Fruit fly (Drosophila melanogaster): Measurements from ENCODE around the gene ringer.

Gene ringer

dm6 chr3L:16385252-16385879 is 26.1 kb upstream of the ringer start (continued):
- TF ChIP-seq B-H2 (GFP tag; optimal IDR thresholded peaks at IDR 0.05) (peak; percentile 18), hbn (GFP tag; IDR thresholded peaks at IDR 0.05; ENCODE audit: partially characterized antibody) (no peak), CG6683 (GFP tag; optimal IDR thresholded peaks at IDR 0.05) (no peak), CG9817 (tag; optimal IDR thresholded peaks at IDR 0.05) (no peak), CG6813 (GFP tag; optimal IDR thresholded peaks at IDR 0.05) (no peak), CG16813 (GFP tag; IDR thresholded peaks at IDR 0.05; ENCODE audit: partially characterized antibody) (no peak), Atf3 (GFP tag; optimal IDR thresholded peaks at IDR 0.05) (no peak), exex (tag; optimal IDR thresholded peaks at IDR 0.05) (peak; percentile 5), crp (GFP tag; optimal IDR thresholded peaks at IDR 0.05) (peak in 1 of 2 experiments; percentile 65), Trl (optimal IDR thresholded peaks at IDR 0.05) (peak in 1 of 2 experiments; percentile 2), Trl (GFP tag; optimal IDR thresholded peaks at IDR 0.05) (no peak), CG34376 (GFP tag; optimal IDR thresholded peaks at IDR 0.05) (peak; percentile 26), disco-r (GFP tag; optimal IDR thresholded peaks at IDR 0.05) (no peak), prd (optimal IDR thresholded peaks at IDR 0.05) (no peak), prd (GFP tag; IDR thresholded peaks at IDR 0.05) (no peak), D19A (tag; optimal IDR thresholded peaks at IDR 0.05) (no peak), CG9727 (GFP tag; optimal IDR thresholded peaks at IDR 0.05) (no peak), CG7839 (tag; optimal IDR thresholded peaks at IDR 0.05) (no peak), psq (GFP tag; optimal IDR thresholded peaks at IDR 0.05) (no peak), Sin3A (optimal IDR thresholded peaks at IDR 0.05) (peak; percentile 3), CG14014 (GFP tag; IDR thresholded peaks at IDR 0.05) (no peak), CG10431 (GFP tag; optimal IDR thresholded peaks at IDR 0.05) (no peak), Xbp1 (GFP tag; optimal IDR thresholded peaks at IDR 0.05) (peak; percentile 20), Oli (tag; optimal IDR thresholded peaks at IDR 0.05) (no peak), D19B (GFP tag; optimal IDR thresholded peaks at IDR 0.05) (no peak), btn (GFP tag; optimal IDR thresholded peaks at IDR 0.05) (no peak), Med (GFP tag) (no peak), Mrtf (GFP tag; IDR thresholded peaks at IDR 0.05) (no peak), lab (GFP tag; optimal IDR thresholded peaks at IDR 0.05) (no peak), slp2 (GFP tag; optimal IDR thresholded peaks at IDR 0.05) (no peak), CG13296 (GFP tag; optimal IDR thresholded peaks at IDR 0.05) (no peak), CG7963 (GFP tag; IDR thresholded peaks at IDR 0.05; ENCODE audit: partially characterized antibody) (no peak), CG17361 (GFP tag; IDR thresholded peaks at IDR 0.05) (no peak), hb (GFP tag; IDR thresholded peaks at IDR 0.05; ENCODE audit: partially characterized antibody) (no peak), ken (GFP tag; IDR thresholded peaks at IDR 0.05) (no peak), grn (GFP tag; optimal IDR thresholded peaks at IDR 0.05) (peak; percentile 87), salm (tag; optimal IDR thresholded peaks at IDR 0.05) (no peak), CG32532 (GFP tag; IDR thresholded peaks at IDR 0.05) (0 out of 2 replicates have a peak, but pooled peaks have one; percentile 10), tna (GFP tag; IDR thresholded peaks at IDR 0.05; ENCODE audit: partially characterized antibody) (no peak), ham (GFP tag; IDR thresholded peaks at IDR 0.05) (no peak), CG7987 (GFP tag; optimal IDR thresholded peaks at IDR 0.05) (peak; percentile 67), CG18619 (GFP tag; optimal IDR thresholded peaks at IDR 0.05) (no peak), ftz-f1 (GFP tag; optimal IDR thresholded peaks at IDR 0.05) (no peak), HLHmδ (GFP tag; optimal IDR thresholded peaks at IDR 0.05) (peak; percentile 44), CG15479 (GFP tag; optimal IDR thresholded peaks at IDR 0.05) (peak; percentile 64), Ptx1 (GFP tag; IDR thresholded peaks at IDR 0.05) (no peak), NC2α (GFP tag; optimal IDR thresholded peaks at IDR 0.05) (no peak), CrebB (tag; optimal IDR thresholded peaks at IDR 0.05) (peak; percentile 16), nom (GFP tag; optimal IDR thresholded peaks at IDR 0.05) (peak; percentile 74), Abd-B (GFP tag; optimal IDR thresholded peaks at IDR 0.05) (no peak)

Data from whole organism, embryonic.